Worm (Caenorhabditis elegans): ENCODE measurements around the gene ZK856.19.
A peak's percentile ranks its signal among the peaks of the same experiment; 100 is the strongest.

ZK856.19 gene

DNA sequence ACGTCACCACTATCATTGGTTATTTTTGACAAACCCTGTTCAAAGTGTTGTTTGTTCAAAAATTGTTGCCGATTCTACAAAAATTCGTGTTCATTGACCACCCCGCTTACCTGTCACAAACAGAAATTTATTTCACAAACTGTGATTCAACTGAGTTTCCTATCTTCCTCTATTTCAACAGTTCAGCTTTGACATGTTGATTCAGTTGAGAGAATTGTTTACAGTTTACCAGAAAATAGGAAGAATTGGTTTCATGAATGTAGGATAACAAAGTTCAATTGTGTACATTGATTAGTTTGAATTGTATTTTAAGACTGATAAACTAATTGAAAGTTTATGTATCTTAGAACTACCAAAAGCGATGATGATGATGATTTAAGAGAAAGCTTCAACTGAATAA lies 40.9 kb upstream of the ZK856.19 start:
- TF ChIP-seq ceh-36 (tag; optimal IDR thresholded peaks at IDR 0.05), result no peak
- no peak for TF ChIP-seq scrt-1 (GFP tag; IDR thresholded peaks at IDR 0.05)
- TF ChIP-seq hmg-4 (GFP tag; optimal IDR thresholded peaks at IDR 0.05), result no peak
- TF ChIP-seq ceh-13 (GFP tag; optimal IDR thresholded peaks at IDR 0.05), result no peak
- TF ChIP-seq F13C5.2 (tag; optimal IDR thresholded peaks at IDR 0.05), result no peak
- TF ChIP-seq tra-4 (tag; optimal IDR thresholded peaks at IDR 0.05), result no peak
- TF ChIP-seq pes-1 (GFP tag; IDR thresholded peaks at IDR 0.05), result no peak
- TF ChIP-seq hnd-1 (tag; optimal IDR thresholded peaks at IDR 0.05), result no peak
- no peak for TF ChIP-seq sea-1 (GFP tag; conservative IDR thresholded peaks at IDR 0.05)
- TF ChIP-seq hmbx-1 (tag; optimal IDR thresholded peaks at IDR 0.05), result no peak

DNA sequence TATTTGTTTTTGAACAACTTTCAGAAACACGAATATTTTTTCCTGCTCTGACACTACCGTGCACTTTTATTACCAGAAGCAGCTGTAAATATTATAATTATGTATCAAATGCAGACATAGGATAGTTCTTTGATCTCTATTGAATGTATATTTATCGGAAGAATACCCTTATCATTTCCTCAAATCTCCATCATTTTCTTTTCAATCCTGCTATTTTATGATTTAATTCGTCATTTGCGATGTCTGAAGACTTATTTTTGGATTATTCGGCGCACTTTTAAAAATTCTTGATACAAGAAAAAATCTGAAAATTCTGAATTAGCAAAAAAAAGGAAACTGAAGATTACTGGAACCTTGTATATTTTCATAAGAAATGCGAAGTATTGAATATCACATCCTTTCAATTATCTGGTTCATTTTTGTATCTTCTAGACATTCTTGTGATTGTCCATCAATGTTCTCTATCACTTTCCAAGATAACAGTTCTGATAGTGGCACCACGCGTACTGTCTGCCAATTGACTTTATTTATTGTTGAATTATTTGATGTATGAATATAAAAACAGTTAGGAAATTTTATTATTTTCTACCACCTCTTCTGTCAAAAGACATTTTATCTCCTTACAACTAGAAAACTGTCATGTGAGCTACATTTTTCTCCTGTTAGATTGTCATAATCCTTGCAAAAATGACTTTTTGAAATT lies 39.5 kb upstream of the ZK856.19 start:
- TF ChIP-seq aly-1 (tag; optimal IDR thresholded peaks at IDR 0.05) (no peak), ceh-13 (GFP tag; optimal IDR thresholded peaks at IDR 0.05) (no peak), scrt-1 (GFP tag; IDR thresholded peaks at IDR 0.05) (no peak), tra-4 (tag; optimal IDR thresholded peaks at IDR 0.05) (no peak), pes-1 (GFP tag; IDR thresholded peaks at IDR 0.05) (no peak), ceh-36 (tag; optimal IDR thresholded peaks at IDR 0.05) (no peak), flt-1 (GFP tag; IDR thresholded peaks at IDR 0.05) (no peak), ets-7 (tag; optimal IDR thresholded peaks at IDR 0.05) (no peak), hmbx-1 (tag; optimal IDR thresholded peaks at IDR 0.05) (no peak), hnd-1 (tag; optimal IDR thresholded peaks at IDR 0.05) (no peak), ama-1 (optimal IDR thresholded peaks at IDR 0.05) (no peak), hmg-4 (GFP tag; optimal IDR thresholded peaks at IDR 0.05) (no peak), tbx-37 (GFP tag; conservative IDR thresholded peaks at IDR 0.05) (no peak), F13C5.2 (tag; optimal IDR thresholded peaks at IDR 0.05) (no peak), B0310.2 (tag; optimal IDR thresholded peaks at IDR 0.05) (no peak)

ce11 chrV:10243105-10243504 lies 38.4 kb upstream of the ZK856.19 start, which contains the start of gene C12D8.9:
TSS of gene C12D8.9 (minus strand) at chrV:10243205.
- no peak for TF ChIP-seq pes-1 (GFP tag; IDR thresholded peaks at IDR 0.05)
- TF ChIP-seq ceh-13 (GFP tag; optimal IDR thresholded peaks at IDR 0.05), result no peak
- TF ChIP-seq B0310.2 (tag; optimal IDR thresholded peaks at IDR 0.05), result no peak
- no peak for TF ChIP-seq ets-7 (tag; optimal IDR thresholded peaks at IDR 0.05)
- TF ChIP-seq tbx-37 (GFP tag; conservative IDR thresholded peaks at IDR 0.05), result no peak
- TF ChIP-seq ceh-36 (tag; optimal IDR thresholded peaks at IDR 0.05), result no peak
- TF ChIP-seq F13C5.2 (tag; optimal IDR thresholded peaks at IDR 0.05), result no peak
- TF ChIP-seq hnd-1 (tag; optimal IDR thresholded peaks at IDR 0.05), result no peak
- TF ChIP-seq tbx-11 (GFP tag; IDR thresholded peaks at IDR 0.05), result no peak
- no peak for TF ChIP-seq flt-1 (GFP tag; IDR thresholded peaks at IDR 0.05)
- TF ChIP-seq scrt-1 (GFP tag; IDR thresholded peaks at IDR 0.05), result no peak
- no peak for TF ChIP-seq hmbx-1 (tag; optimal IDR thresholded peaks at IDR 0.05)
- no peak for TF ChIP-seq ama-1 (optimal IDR thresholded peaks at IDR 0.05)
- no peak for TF ChIP-seq hmg-4 (GFP tag; optimal IDR thresholded peaks at IDR 0.05)
- TF ChIP-seq sea-1 (GFP tag; conservative IDR thresholded peaks at IDR 0.05), result no peak
- TF ChIP-seq tra-4 (tag; optimal IDR thresholded peaks at IDR 0.05), result no peak
- TF ChIP-seq aly-1 (tag; optimal IDR thresholded peaks at IDR 0.05), result no peak

DNA sequence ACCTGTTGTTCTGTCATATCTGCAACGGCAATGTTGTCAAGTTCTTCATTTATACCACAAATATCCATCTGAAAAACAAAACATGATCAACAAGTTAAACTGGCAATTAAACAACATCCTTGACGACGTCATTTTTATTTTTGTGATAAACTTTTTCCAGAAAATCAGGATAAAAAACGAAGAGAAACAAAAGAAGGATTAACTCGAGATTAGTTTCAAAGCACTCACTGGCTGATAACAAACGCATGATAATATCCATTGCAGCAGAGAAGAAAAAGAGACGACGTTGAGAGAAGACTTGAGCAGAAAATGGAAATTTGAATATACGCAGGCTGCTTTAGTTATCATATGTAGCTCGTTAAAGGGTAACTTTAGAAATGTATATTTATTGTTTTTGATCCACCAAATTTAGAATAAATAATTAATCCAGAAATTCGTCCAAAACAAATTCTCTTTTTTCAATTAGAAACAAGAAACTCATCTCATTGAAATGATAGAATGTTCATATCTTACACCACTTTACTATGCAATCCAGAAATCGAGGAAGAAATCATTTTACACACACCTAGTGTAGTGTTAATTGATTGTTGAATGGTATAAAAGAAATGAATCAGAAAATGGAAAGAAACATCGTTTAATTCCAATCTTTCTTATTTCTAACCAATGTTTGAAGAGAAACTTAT lies 36.5 kb upstream of the ZK856.19 start, which contains the start of the genes C12D8.21 and col-148:
C12D8.21 (minus strand) TSS at position 68 of the 683 bp plus-strand sequence.
col-148 (plus strand) TSS at position 633 of the 683 bp plus-strand sequence.
- TF ChIP-seq ets-7 (tag; optimal IDR thresholded peaks at IDR 0.05) (no peak), aly-1 (tag; optimal IDR thresholded peaks at IDR 0.05) (no peak), tbx-37 (GFP tag; conservative IDR thresholded peaks at IDR 0.05) (no peak), tra-4 (tag; optimal IDR thresholded peaks at IDR 0.05) (no peak), F13C5.2 (tag; optimal IDR thresholded peaks at IDR 0.05) (no peak), hmg-4 (GFP tag; optimal IDR thresholded peaks at IDR 0.05) (no peak), hnd-1 (tag; optimal IDR thresholded peaks at IDR 0.05) (no peak), tbx-11 (GFP tag; IDR thresholded peaks at IDR 0.05) (no peak)

DNA sequence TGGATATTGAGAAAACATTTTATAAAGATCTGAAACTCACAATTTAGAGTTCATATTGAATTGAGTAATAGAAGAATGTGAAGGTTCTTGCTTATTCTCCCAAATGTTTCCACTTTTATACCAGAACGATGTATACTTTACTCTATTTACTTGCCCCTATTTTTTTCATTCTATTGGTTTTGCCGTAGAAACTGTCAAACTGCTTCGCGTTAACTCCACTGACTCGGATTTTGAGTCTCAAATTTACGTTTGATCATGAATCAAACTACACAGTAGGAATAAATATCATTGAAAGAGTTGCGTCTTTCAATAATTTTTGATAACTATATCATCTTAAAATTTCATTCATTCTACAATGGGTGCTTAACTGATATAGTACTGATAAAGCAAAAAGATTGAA lies 35.1 kb upstream of the ZK856.19 start, which contains the start of gene fipr-8:
fipr-8 (minus strand) TSS at position 101 of the 400 bp plus-strand sequence.
- no peak for TF ChIP-seq sea-1 (GFP tag; conservative IDR thresholded peaks at IDR 0.05)
- no peak for TF ChIP-seq tra-4 (tag; optimal IDR thresholded peaks at IDR 0.05)
- TF ChIP-seq ceh-13 (GFP tag; optimal IDR thresholded peaks at IDR 0.05), result no peak
- no peak for TF ChIP-seq hmg-4 (GFP tag; optimal IDR thresholded peaks at IDR 0.05)

ce11 chrV:10238665-10239064 lies 34.0 kb upstream of the ZK856.19 start, which contains the start of gene fubl-1:
TSS of gene fubl-1 (minus strand) at chrV:10238866.
- TF ChIP-seq pes-1 (GFP tag; IDR thresholded peaks at IDR 0.05) (no peak), hmg-4 (GFP tag; optimal IDR thresholded peaks at IDR 0.05) (peak; percentile 37)

ce11 chrV:10237959-10238444 lies 33.3 kb upstream of the ZK856.19 start:
- TF ChIP-seq aly-1 (tag; optimal IDR thresholded peaks at IDR 0.05) (no peak), hnd-1 (tag; optimal IDR thresholded peaks at IDR 0.05) (no peak), ets-7 (tag; optimal IDR thresholded peaks at IDR 0.05) (no peak), tra-4 (tag; optimal IDR thresholded peaks at IDR 0.05) (no peak), B0310.2 (tag; optimal IDR thresholded peaks at IDR 0.05) (no peak), ceh-13 (GFP tag; optimal IDR thresholded peaks at IDR 0.05) (no peak), sea-1 (GFP tag; conservative IDR thresholded peaks at IDR 0.05) (no peak), pes-1 (GFP tag; IDR thresholded peaks at IDR 0.05) (no peak), F13C5.2 (tag; optimal IDR thresholded peaks at IDR 0.05) (no peak), ama-1 (optimal IDR thresholded peaks at IDR 0.05) (no peak), hmg-4 (GFP tag; optimal IDR thresholded peaks at IDR 0.05) (no peak), tbx-37 (GFP tag; conservative IDR thresholded peaks at IDR 0.05) (no peak), tbx-11 (GFP tag; IDR thresholded peaks at IDR 0.05) (no peak), scrt-1 (GFP tag; IDR thresholded peaks at IDR 0.05) (no peak)

Data from whole organism, early embryonic.